Worm (Caenorhabditis elegans): ENCODE measurements around the gene nos-2.

The nos-2 gene

ce11 chrII:7069866-7070265, 4.4 kb downstream of the nos-2 start, which contains the start of gene him-14:
Gene him-14 (minus strand): TSS chrII:7069966.
- TF ChIP-seq klf-2 (GFP tag; conservative IDR thresholded peaks at IDR 0.05) = no peak
- no peak for TF ChIP-seq med-1 (GFP tag; optimal IDR thresholded peaks at IDR 0.05; ENCODE audit: insufficient read depth)
- TF ChIP-seq flt-1 (GFP tag; IDR thresholded peaks at IDR 0.05) = no peak
- no peak for TF ChIP-seq tab-1 (GFP tag; IDR thresholded peaks at IDR 0.05)
- no peak for TF ChIP-seq cog-1 (tag; optimal IDR thresholded peaks at IDR 0.05)
- no peak for TF ChIP-seq ref-1 (GFP tag; conservative IDR thresholded peaks at IDR 0.05)
- no peak for TF ChIP-seq ztf-23 (GFP tag; IDR thresholded peaks at IDR 0.05)
- no peak for TF ChIP-seq ztf-29 (GFP tag; IDR thresholded peaks at IDR 0.05)
- no peak for TF ChIP-seq T22C8.4 (GFP tag; IDR thresholded peaks at IDR 0.05)

ce11 chrII:7070434-7070833, 5.0 kb downstream of the nos-2 start:
- TF ChIP-seq med-1 (GFP tag; optimal IDR thresholded peaks at IDR 0.05; ENCODE audit: insufficient read depth) = no peak
- TF ChIP-seq klf-2 (GFP tag; conservative IDR thresholded peaks at IDR 0.05) = no peak
- no peak for TF ChIP-seq tab-1 (GFP tag; IDR thresholded peaks at IDR 0.05)
- TF ChIP-seq ztf-23 (GFP tag; IDR thresholded peaks at IDR 0.05) = no peak
- no peak for TF ChIP-seq flt-1 (GFP tag; IDR thresholded peaks at IDR 0.05)
- no peak for TF ChIP-seq ref-1 (GFP tag; conservative IDR thresholded peaks at IDR 0.05)
- no peak for TF ChIP-seq T22C8.4 (GFP tag; IDR thresholded peaks at IDR 0.05)
- TF ChIP-seq cog-1 (tag; optimal IDR thresholded peaks at IDR 0.05) = no peak
- no peak for TF ChIP-seq ztf-29 (GFP tag; IDR thresholded peaks at IDR 0.05)

- TF ChIP-seq cog-1 (tag; optimal IDR thresholded peaks at IDR 0.05) (no peak), flt-1 (GFP tag; IDR thresholded peaks at IDR 0.05) (no peak), tab-1 (GFP tag; IDR thresholded peaks at IDR 0.05) (no peak), med-1 (GFP tag; optimal IDR thresholded peaks at IDR 0.05; ENCODE audit: insufficient read depth) (no peak), ztf-29 (GFP tag; IDR thresholded peaks at IDR 0.05) (no peak), ref-1 (GFP tag; conservative IDR thresholded peaks at IDR 0.05) (no peak), klf-2 (GFP tag; conservative IDR thresholded peaks at IDR 0.05) (no peak), T22C8.4 (GFP tag; IDR thresholded peaks at IDR 0.05) (no peak), ztf-23 (GFP tag; IDR thresholded peaks at IDR 0.05) (no peak)
Measured at ce11 chrII:7072315-7072589, 6.8 kb downstream of the nos-2 start, which contains the start of gene kars-1. Gene kars-1 (minus strand): TSS chrII:7072415.

- TF ChIP-seq ztf-23 (GFP tag; IDR thresholded peaks at IDR 0.05) (no peak; the same call in 1 of the 2 replicates), med-1 (GFP tag; optimal IDR thresholded peaks at IDR 0.05; ENCODE audit: insufficient read depth) (no peak), ztf-29 (GFP tag; IDR thresholded peaks at IDR 0.05) (0 out of 2 replicates have a peak, but pooled peaks have one; percentile 41), T22C8.4 (GFP tag; IDR thresholded peaks at IDR 0.05) (no peak), klf-2 (GFP tag; conservative IDR thresholded peaks at IDR 0.05) (no peak), tab-1 (GFP tag; IDR thresholded peaks at IDR 0.05) (no peak), ref-1 (GFP tag; conservative IDR thresholded peaks at IDR 0.05) (no peak), flt-1 (GFP tag; IDR thresholded peaks at IDR 0.05) (peak; percentile 77), cog-1 (tag; optimal IDR thresholded peaks at IDR 0.05) (peak; percentile 74)
Measured at ce11 chrII:7072590-7073536, 7.4 kb downstream of the nos-2 start.

ce11 chrII:7073537-7073913, 8.1 kb downstream of the nos-2 start, which contains the start of gene kat-1:
Gene kat-1 (plus strand): TSS chrII:7073814.
- TF ChIP-seq ref-1 (GFP tag; conservative IDR thresholded peaks at IDR 0.05) = no peak
- no peak for TF ChIP-seq flt-1 (GFP tag; IDR thresholded peaks at IDR 0.05)
- no peak for TF ChIP-seq med-1 (GFP tag; optimal IDR thresholded peaks at IDR 0.05; ENCODE audit: insufficient read depth)
- TF ChIP-seq cog-1 (tag; optimal IDR thresholded peaks at IDR 0.05) = no peak
- TF ChIP-seq ztf-23 (GFP tag; IDR thresholded peaks at IDR 0.05) = no peak

ce11 chrII:7075564-7076228, 10.3 kb downstream of the nos-2 start, which contains the start of gene T02G5.7:
Gene T02G5.7 (plus strand): TSS chrII:7075614.
- TF ChIP-seq ztf-23 (GFP tag; IDR thresholded peaks at IDR 0.05) (no peak), flt-1 (GFP tag; IDR thresholded peaks at IDR 0.05) (no peak), klf-2 (GFP tag; conservative IDR thresholded peaks at IDR 0.05) (no peak), T22C8.4 (GFP tag; IDR thresholded peaks at IDR 0.05) (no peak), cog-1 (tag; optimal IDR thresholded peaks at IDR 0.05) (no peak), ref-1 (GFP tag; conservative IDR thresholded peaks at IDR 0.05) (no peak), tab-1 (GFP tag; IDR thresholded peaks at IDR 0.05) (no peak), ztf-29 (GFP tag; IDR thresholded peaks at IDR 0.05) (no peak), med-1 (GFP tag; optimal IDR thresholded peaks at IDR 0.05; ENCODE audit: insufficient read depth) (no peak)

- peak; percentile 58 for TF ChIP-seq T22C8.4 (GFP tag; IDR thresholded peaks at IDR 0.05)
Measured at ce11 chrII:7084021-7084420, 18.6 kb downstream of the nos-2 start, which contains the start of the genes T02G5.14 and T02G5.15. Gene T02G5.14 (plus strand): TSS chrII:7084321. Gene T02G5.15 (plus strand): TSS chrII:7084321.

DNA sequence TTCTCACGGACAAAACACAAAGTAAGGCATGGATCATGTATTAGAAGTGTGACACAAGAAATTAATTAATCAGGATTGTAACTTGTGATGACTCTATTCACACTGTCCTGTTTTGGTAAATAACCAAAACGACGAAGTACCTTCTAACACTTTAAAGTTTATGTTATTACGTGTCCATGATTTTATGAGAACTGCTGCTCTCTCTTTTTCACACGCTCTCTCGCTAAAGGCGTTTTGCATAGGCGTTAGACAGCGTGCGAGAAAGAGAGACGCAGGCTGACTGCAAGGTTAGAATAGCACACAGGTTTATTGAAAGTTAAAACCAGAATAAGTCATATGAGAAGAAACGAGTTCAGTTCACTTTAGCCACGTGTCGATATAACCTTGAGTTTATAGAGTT, 24.7 kb downstream of the nos-2 start:
- TF ChIP-seq tab-1 (GFP tag; IDR thresholded peaks at IDR 0.05) = no peak
- TF ChIP-seq med-1 (GFP tag; optimal IDR thresholded peaks at IDR 0.05; ENCODE audit: insufficient read depth) = no peak
- TF ChIP-seq T22C8.4 (GFP tag; IDR thresholded peaks at IDR 0.05) = no peak

DNA sequence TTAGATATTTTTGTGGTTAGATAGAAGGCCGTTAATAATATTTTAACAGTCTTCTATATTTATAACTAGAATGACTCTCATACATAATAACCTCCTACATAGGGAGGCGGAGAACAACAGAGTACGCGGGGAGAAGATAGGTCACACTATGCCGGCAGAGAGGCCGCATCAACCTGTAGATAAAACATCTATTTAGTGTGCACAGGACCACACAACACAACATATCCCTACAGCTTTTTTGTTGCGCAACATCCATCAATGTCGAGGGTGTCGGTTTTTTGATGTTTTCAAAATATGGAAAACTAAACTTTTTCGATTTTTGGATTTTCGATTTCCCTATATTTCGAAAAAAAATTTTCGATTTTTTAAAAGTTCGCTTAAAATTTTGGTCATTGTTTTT, 25.4 kb downstream of the nos-2 start:
- no peak for TF ChIP-seq ztf-23 (GFP tag; IDR thresholded peaks at IDR 0.05)
- no peak for TF ChIP-seq cog-1 (tag; optimal IDR thresholded peaks at IDR 0.05)
- no peak for TF ChIP-seq T22C8.4 (GFP tag; IDR thresholded peaks at IDR 0.05)
- TF ChIP-seq flt-1 (GFP tag; IDR thresholded peaks at IDR 0.05) = no peak
- TF ChIP-seq klf-2 (GFP tag; conservative IDR thresholded peaks at IDR 0.05) = no peak
- no peak for TF ChIP-seq ref-1 (GFP tag; conservative IDR thresholded peaks at IDR 0.05)
- TF ChIP-seq ztf-29 (GFP tag; IDR thresholded peaks at IDR 0.05) = no peak
- TF ChIP-seq tab-1 (GFP tag; IDR thresholded peaks at IDR 0.05) = no peak
- TF ChIP-seq med-1 (GFP tag; optimal IDR thresholded peaks at IDR 0.05; ENCODE audit: insufficient read depth) = no peak
